Fruit fly (Drosophila melanogaster) whole organism, embryonic: ENCODE results near the gene CG10337.

Experiments used
- Asciz ChIP-seq: fragments of 200-800 bp; sonication (Bioruptor generic); optimal IDR thresholded peaks from 2 replicates; lab custom pipeline; 2017; ENCODE audit warnings: missing biosample characterization, mild to moderate bottlenecking, missing genetic modification characterization, missing genetic modification reagents
- CG11398 ChIP-seq: fragments of 200-800 bp; sonication (Bioruptor generic); optimal IDR thresholded peaks from 2 replicates; lab custom pipeline; 2016; ENCODE audit warnings: missing biosample characterization, missing genetic modification characterization
- CG13287 ChIP-seq: fragments of 200-800 bp; sonication (Bioruptor generic); IDR thresholded peaks from 2 replicates; pipeline ENCODE4 v1.3.6; 2022; ENCODE audit warnings: missing biosample characterization, missing genetic modification characterization; ENCODE audit not compliant: partially characterized antibody
- CG13624 ChIP-seq: fragments of 200-800 bp; sonication (Bioruptor generic); optimal IDR thresholded peaks from 2 replicates; lab custom pipeline; 2016; ENCODE audit warnings: missing biosample characterization, missing genetic modification characterization
- CG15479 ChIP-seq: fragments of 200-800 bp; sonication (Bioruptor generic); optimal IDR thresholded peaks from 3 replicates; lab custom pipeline; 2019; ENCODE audit warnings: missing biosample characterization, mild to moderate bottlenecking, missing genetic modification characterization, moderate library complexity
- CG15514 ChIP-seq: fragments of 200-800 bp; sonication (Bioruptor generic); optimal IDR thresholded peaks from 3 replicates; lab custom pipeline; 2017; ENCODE audit warnings: missing biosample characterization, missing genetic modification characterization, mild to moderate bottlenecking, moderate library complexity, missing genetic modification reagents
- CG15696 ChIP-seq: fragments of 200-800 bp; sonication (Bioruptor generic); optimal IDR thresholded peaks from 2 replicates; lab custom pipeline; 2019; ENCODE audit warnings: missing biosample characterization, mild to moderate bottlenecking, missing genetic modification characterization, moderate library complexity
- CG1603 ChIP-seq: fragments of 200-800 bp; sonication (Bioruptor generic); optimal IDR thresholded peaks from 2 replicates; lab custom pipeline; 2019; ENCODE audit warnings: missing biosample characterization, mild to moderate bottlenecking, missing genetic modification characterization, moderate library complexity
- CG1647 ChIP-seq: fragments of 200-800 bp; sonication (Bioruptor generic); optimal IDR thresholded peaks from 3 replicates; lab custom pipeline; 2016; ENCODE audit warnings: missing biosample characterization, missing genetic modification characterization
- CG17802 ChIP-seq: fragments of 200-800 bp; sonication (Bioruptor generic); optimal IDR thresholded peaks from 2 replicates; lab custom pipeline; 2018; ENCODE audit warnings: missing biosample characterization, mild to moderate bottlenecking, missing genetic modification characterization, moderate library complexity
- CG17829 ChIP-seq: fragments of 200-800 bp; optimal IDR thresholded peaks from 2 replicates; lab custom pipeline; 2019; ENCODE audit warnings: missing biosample characterization, mild to moderate bottlenecking, missing genetic modification characterization, moderate library complexity
- CG2199 ChIP-seq: fragments of 200-800 bp; sonication (Bioruptor generic); IDR thresholded peaks from 3 replicates; pipeline ENCODE4 v1.3.6; 2022; ENCODE audit warnings: missing biosample characterization, missing genetic modification characterization
- CG2712 ChIP-seq: fragments of 200-800 bp; optimal IDR thresholded peaks from 3 replicates; lab custom pipeline; 2019; ENCODE audit warnings: missing biosample characterization, mild to moderate bottlenecking, missing genetic modification characterization, moderate library complexity
- CG2889 ChIP-seq: fragments of 200-800 bp; sonication (Bioruptor generic); IDR thresholded peaks from 3 replicates; pipeline ENCODE4 v1.3.6; 2022; ENCODE audit warnings: missing biosample characterization, missing genetic modification characterization
- CG3065 ChIP-seq: fragments of 200-800 bp; sonication (Bioruptor generic); optimal IDR thresholded peaks from 2 replicates; lab custom pipeline; 2016; ENCODE audit warnings: missing biosample characterization, missing genetic modification characterization
- CG33213 ChIP-seq: fragments of 200-800 bp; sonication (Bioruptor generic); optimal IDR thresholded peaks from 3 replicates; lab custom pipeline; 2016; ENCODE audit warnings: missing biosample characterization, missing genetic modification characterization
- CG33557 ChIP-seq: fragments of 200-800 bp; sonication (Bioruptor generic); optimal IDR thresholded peaks from 2 replicates; lab custom pipeline; 2019; ENCODE audit warnings: missing biosample characterization, mild to moderate bottlenecking, missing genetic modification characterization, moderate library complexity
- CG34224 ChIP-seq: fragments of 200-800 bp; sonication (Bioruptor generic); IDR thresholded peaks from 3 replicates; pipeline ENCODE4 v1.3.6; 2022; ENCODE audit warnings: missing biosample characterization, missing genetic modification characterization; ENCODE audit not compliant: partially characterized antibody
- CG5245 ChIP-seq: fragments of 200-800 bp; sonication (Bioruptor generic); optimal IDR thresholded peaks from 3 replicates; lab custom pipeline; 2016; ENCODE audit warnings: missing biosample characterization, missing genetic modification characterization
- CG6254 ChIP-seq: fragments of 200-800 bp; sonication (Bioruptor generic); optimal IDR thresholded peaks from 3 replicates; lab custom pipeline; 2017; ENCODE audit warnings: mild to moderate bottlenecking, missing biosample characterization, missing genetic modification reagents, missing genetic modification characterization
- CG7271 ChIP-seq: fragments of 200-800 bp; sonication (Bioruptor generic); optimal IDR thresholded peaks from 2 replicates; lab custom pipeline; 2018; ENCODE audit warnings: missing biosample characterization, mild to moderate bottlenecking, missing genetic modification characterization, moderate library complexity
- CG7839 ChIP-seq: fragments of 200-800 bp; sonication (Bioruptor generic); optimal IDR thresholded peaks from 3 replicates; lab custom pipeline; 2018; ENCODE audit warnings: missing biosample characterization, mild to moderate bottlenecking, missing genetic modification characterization, moderate library complexity
- CG9727 ChIP-seq: fragments of 200-800 bp; sonication (Bioruptor generic); optimal IDR thresholded peaks from 3 replicates; lab custom pipeline; 2017; ENCODE audit warnings: missing biosample characterization, mild to moderate bottlenecking, missing genetic modification characterization
- Dek ChIP-seq: fragments of 200-800 bp; sonication (Bioruptor generic); optimal IDR thresholded peaks from 3 replicates; lab custom pipeline; 2019; ENCODE audit warnings: missing biosample characterization, mild to moderate bottlenecking, missing genetic modification characterization, moderate library complexity
- Doc2 ChIP-seq: fragments of 200-800 bp; sonication (Bioruptor generic); IDR thresholded peaks from 2 replicates; pipeline ENCODE4 v1.3.6; 2022; ENCODE audit warnings: missing biosample characterization, missing genetic modification characterization
- Drgx ChIP-seq: fragments of 200-800 bp; sonication (Bioruptor generic); IDR thresholded peaks from 2 replicates; pipeline ENCODE4 v1.3.6; 2022; ENCODE audit warnings: missing biosample characterization, missing genetic modification characterization
- Eip74EF ChIP-seq, 2 experiments: fragments of 200-800 bp in 1 of 2; fragments of >200 bp in 1 of 2; sonication (Bioruptor generic) in 1 of 2; optimal IDR thresholded peaks; 2 replicates each; lab custom pipeline; 2017 to 2019; ENCODE audit warnings: missing biosample characterization in 2 of 2, missing genetic modification characterization in 2 of 2, mild to moderate bottlenecking in 1 of 2, moderate library complexity in 1 of 2
- Hey ChIP-seq: fragments of 200-800 bp; sonication (Bioruptor generic); optimal IDR thresholded peaks from 3 replicates; lab custom pipeline; 2018; ENCODE audit warnings: missing biosample characterization, mild to moderate bottlenecking, missing genetic modification characterization
- Hmx ChIP-seq: fragments of 200-800 bp; sonication (Bioruptor generic); optimal IDR thresholded peaks from 2 replicates; lab custom pipeline; 2016; ENCODE audit warnings: missing biosample characterization, missing genetic modification characterization
- Hr78 ChIP-seq, 2 experiments: fragments of 200-800 bp in 1 of 2; fragments of >200 bp in 1 of 2; sonication (Bioruptor generic) in 1 of 2; optimal IDR thresholded peaks; 2 replicates each; lab custom pipeline; 2017 to 2019; ENCODE audit warnings: missing biosample characterization in 2 of 2, missing genetic modification characterization in 2 of 2, mild to moderate bottlenecking in 1 of 2, moderate library complexity in 1 of 2
- Mes4 ChIP-seq: fragments of 200-800 bp; sonication (Bioruptor generic); optimal IDR thresholded peaks from 2 replicates; lab custom pipeline; 2016; ENCODE audit warnings: missing biosample characterization, missing genetic modification characterization
- NC2α ChIP-seq: fragments of 200-800 bp; sonication (Bioruptor generic); optimal IDR thresholded peaks from 2 replicates; lab custom pipeline; 2016; ENCODE audit warnings: missing biosample characterization, missing genetic modification characterization
- NC2β ChIP-seq: fragments of 200-800 bp; sonication (Bioruptor generic); optimal IDR thresholded peaks from 2 replicates; lab custom pipeline; 2016; ENCODE audit warnings: missing biosample characterization, missing genetic modification characterization
- Rfx ChIP-seq: fragments of 200-800 bp; sonication (Bioruptor generic); IDR thresholded peaks from 2 replicates; pipeline ENCODE4 v1.3.6; 2022; ENCODE audit warnings: missing biosample characterization, missing genetic modification characterization
- Rx ChIP-seq: fragments of 200-800 bp; sonication (Bioruptor generic); IDR thresholded peaks from 2 replicates; pipeline ENCODE4 v1.3.6; 2022; ENCODE audit warnings: missing biosample characterization, missing genetic modification characterization
- Usf ChIP-seq: fragments of 200-800 bp; sonication (Bioruptor generic); optimal IDR thresholded peaks from 2 replicates; lab custom pipeline; 2017; ENCODE audit warnings: missing genotype, missing biosample characterization, missing genetic modification characterization
- Xrp1 ChIP-seq: fragments of 200-800 bp; sonication (Bioruptor generic); IDR thresholded peaks from 2 replicates; pipeline ENCODE4 v1.3.6; 2022; ENCODE audit warnings: missing biosample characterization, missing genetic modification characterization
- chif ChIP-seq, 2 experiments: fragments of 200-800 bp; sonication (Bioruptor generic); optimal IDR thresholded peaks; 3 replicates each; lab custom pipeline; 2016; ENCODE audit warnings: missing biosample characterization in 2 of 2, missing genetic modification characterization in 2 of 2
- fu2 ChIP-seq: fragments of 200-800 bp; sonication (Bioruptor generic); optimal IDR thresholded peaks from 2 replicates; lab custom pipeline; 2016; ENCODE audit warnings: missing biosample characterization, missing genetic modification characterization
- hbn ChIP-seq: fragments of 200-800 bp; sonication (Bioruptor generic); IDR thresholded peaks from 2 replicates; pipeline ENCODE4 v1.3.6; 2022; ENCODE audit warnings: missing biosample characterization, missing genetic modification characterization; ENCODE audit not compliant: partially characterized antibody
- luna ChIP-seq: fragments of 200-800 bp; sonication (Bioruptor generic); optimal IDR thresholded peaks from 2 replicates; lab custom pipeline; 2016; ENCODE audit warnings: missing biosample characterization, missing genetic modification characterization
- pb ChIP-seq: fragments of 200-800 bp; sonication (Bioruptor generic); optimal IDR thresholded peaks from 3 replicates; lab custom pipeline; 2016; ENCODE audit warnings: missing biosample characterization, missing genetic modification characterization
- prd ChIP-seq, 3 experiments: fragments of >200 bp in 2 of 3; fragments of 200-800 bp in 1 of 3; sonication (Bioruptor generic) in 1 of 3; optimal IDR thresholded peaks in 2 of 3; IDR thresholded peaks in 1 of 3; 2 replicates in 2 of 3; 3 replicates in 1 of 3; pipeline versions ENCODE4 v1.3.6 to Lab custom; 2017 to 2022; ENCODE audit warnings: missing biosample characterization in 1 of 3, missing genetic modification characterization in 1 of 3
- stwl ChIP-seq: fragments of 200-800 bp; sonication (Bioruptor generic); optimal IDR thresholded peaks from 3 replicates; lab custom pipeline; 2018; ENCODE audit warnings: missing biosample characterization, mild to moderate bottlenecking, missing genetic modification characterization, moderate library complexity
- tio ChIP-seq: fragments of 200-800 bp; sonication (Bioruptor generic); optimal IDR thresholded peaks from 2 replicates; lab custom pipeline; 2017; ENCODE audit warnings: missing biosample characterization, missing genetic modification characterization, inconsistent platforms
- unpg ChIP-seq: fragments of 200-800 bp; sonication (Bioruptor generic); optimal IDR thresholded peaks from 3 replicates; lab custom pipeline; 2018; ENCODE audit warnings: missing biosample characterization, mild to moderate bottlenecking, missing genetic modification characterization, moderate library complexity
- zen ChIP-seq: fragments of 200-800 bp; sonication (Bioruptor generic); optimal IDR thresholded peaks from 3 replicates; lab custom pipeline; 2018; ENCODE audit warnings: missing biosample characterization, mild to moderate bottlenecking, missing genetic modification characterization, moderate library complexity

CG10337 gene

dm6 chr2L:19572496-19573317 lies 25.9 kb upstream of the CG10337 start (continued):
- TF ChIP-seq Hey (tag; lab: Kevin White, UChicago) (no peak), Mes4 (GFP tag; lab: Kevin White, UChicago) (no peak), CG15479 (GFP tag; lab: Kevin White, UChicago) (no peak), CG6254 (peak; percentile 68), CG15696 (tag; lab: Kevin White, UChicago) (peak; percentile 59), CG2889 (no peak), prd (optimal IDR thresholded peaks at IDR 0.05; lab: Kevin White, UChicago) (no peak), prd (GFP tag; IDR thresholded peaks at IDR 0.05; lab: Robert Waterston, UW) (peak; percentile 74), unpg (peak; percentile 62), CG33213 (GFP tag; lab: Kevin White, UChicago) (no peak), Doc2 (no peak), CG2199 (0 out of 3 replicates have a peak, but pooled peaks have one; percentile 15), Hr78 (GFP tag; optimal IDR thresholded peaks at IDR 0.05; lab: Kevin White, UChicago) (peak in 1 of 2 experiments; percentile 8), CG34224 (no peak; the same call in 2 of the 3 replicates), Dek (tag; lab: Kevin White, UChicago) (peak; percentile 59), Eip74EF (GFP tag; optimal IDR thresholded peaks at IDR 0.05; lab: Kevin White, UChicago) (peak in 1 of 2 experiments; percentile 66), NC2α (GFP tag; lab: Kevin White, UChicago) (no peak), CG1647 (peak; percentile 19), CG11398 (GFP tag; lab: Kevin White, UChicago) (no peak), Usf (GFP tag; lab: Kevin White, UChicago) (peak; percentile 34), Rfx (peak; percentile 69), Asciz (peak; percentile 26), Rx (GFP tag; lab: Robert Waterston, UW) (peak; percentile 33; the same call in 1 of the 2 replicates), CG17802 (tag; lab: Kevin White, UChicago) (no peak), CG7839 (tag; lab: Kevin White, UChicago) (peak; percentile 76), chif (GFP tag; optimal IDR thresholded peaks at IDR 0.05; lab: Kevin White, UChicago) (peak in 1 of 2 experiments; percentile 55), hbn (GFP tag; lab: Robert Waterston, UW) (no peak), CG13624 (GFP tag; lab: Kevin White, UChicago) (no peak), stwl (tag; lab: Kevin White, UChicago) (no peak), pb (no peak), CG7271 (tag; lab: Kevin White, UChicago) (no peak), CG9727 (peak; percentile 72), Drgx (GFP tag; lab: Robert Waterston, UW) (peak; percentile 81), CG2712 (tag; lab: Kevin White, UChicago) (peak; percentile 72), Hmx (GFP tag; lab: Kevin White, UChicago) (peak; percentile 23), CG33557 (GFP tag; lab: Kevin White, UChicago) (peak; percentile 27), CG1603 (tag; lab: Kevin White, UChicago) (peak; percentile 62), Xrp1 (GFP tag; lab: Robert Waterston, UW) (peak; percentile 67; the same call in 1 of the 2 replicates), CG3065 (GFP tag; lab: Kevin White, UChicago) (no peak), CG15514 (GFP tag; lab: Kevin White, UChicago) (peak; percentile 66), CG5245 (GFP tag; lab: Kevin White, UChicago) (peak; percentile 48), fu2 (peak; percentile 22), luna (GFP tag; lab: Kevin White, UChicago) (no peak), NC2β (GFP tag; lab: Kevin White, UChicago) (peak; percentile 24), CG13287 (GFP tag; lab: Robert Waterston, UW) (no peak; the same call in 1 of the 2 replicates), zen (tag; lab: Kevin White, UChicago) (no peak), tio (peak; percentile 63), CG17829 (tag; lab: Kevin White, UChicago) (peak; percentile 65)
